Worm (Caenorhabditis elegans) whole organism, L1 larva: ENCODE results near the gene K08F9.3.

Experiments used
- aly-2 ChIP-seq: fragments of 150-350 bp; optimal IDR thresholded peaks from 2 replicates; lab custom pipeline; 2014; ENCODE audit warnings: missing biosample characterization, missing genetic modification characterization
- egl-27 ChIP-seq, 2 experiments: fragments of 150-350 bp in 1 of 2; sonication (generic microtip); optimal IDR thresholded peaks; 3 replicates each; lab custom pipeline; 2017 to 2018; ENCODE audit warnings: missing biosample characterization in 2 of 2, missing genetic modification characterization in 2 of 2, missing genetic modification reagents in 2 of 2
- fkh-10 ChIP-seq: sonication (generic microtip); optimal IDR thresholded peaks from 2 replicates; lab custom pipeline; 2017; ENCODE audit warnings: missing biosample characterization, missing genetic modification reagents, missing genetic modification characterization
- nhr-28 ChIP-seq: fragments of 150-350 bp; optimal IDR thresholded peaks from 2 replicates; lab custom pipeline; 2014; ENCODE audit warnings: missing biosample characterization, missing genetic modification characterization
- snpc-4 ChIP-seq: fragments of 150-350 bp; optimal IDR thresholded peaks from 2 replicates; lab custom pipeline; 2014; ENCODE audit warnings: missing biosample characterization, missing genetic modification characterization
- tbx-2 ChIP-seq: sonication (generic microtip); optimal IDR thresholded peaks from 2 replicates; lab custom pipeline; 2016; ENCODE audit warnings: missing genetic modification characterization, missing compliant biosample characterization

ce11 chrV:15092666-15093065 lies 47.7 kb upstream of the K08F9.3 start, which contains the start of gene txt-12:
- no peak for TF ChIP-seq snpc-4 (tag; lab: Kevin White, UChicago)
- TF ChIP-seq nhr-28 (tag; lab: Kevin White, UChicago): no peak
- TF ChIP-seq aly-2: no peak
- TF ChIP-seq fkh-10 (GFP tag; lab: Kevin White, UChicago): no peak
- TF ChIP-seq egl-27 (tag; optimal IDR thresholded peaks at IDR 0.05; lab: Kevin White, UChicago): no peak
- TF ChIP-seq tbx-2 (tag; lab: Kevin White, UChicago): no peak
